Fruit fly (Drosophila melanogaster) whole organism: ENCODE results near the gene CG34241.

ENCODE experiments used
- CG8478 ChIP-seq: fragments of >200 bp; optimal IDR thresholded peaks from 2 replicates; lab custom pipeline; 2018; ENCODE audit warnings: inconsistent platforms
- EcR ChIP-seq, 2 experiments: fragments of >200 bp; optimal IDR thresholded peaks; 2 replicates each; lab custom pipeline; 2017; ENCODE audit warnings: missing biosample characterization in 2 of 2, missing genetic modification characterization in 2 of 2, missing genetic modification reagents in 2 of 2
- pan ChIP-seq: fragments of >200 bp; optimal IDR thresholded peaks from 2 replicates; lab custom pipeline; 2017
- psq ChIP-seq: fragments of >200 bp; optimal IDR thresholded peaks from 2 replicates; lab custom pipeline; 2017
- usp ChIP-seq: fragments of >200 bp; optimal IDR thresholded peaks from 2 replicates; lab custom pipeline; 2017; ENCODE audit warnings: missing biosample characterization, missing genetic modification characterization, mixed read lengths

dm6 chr3L:12111081-12111958, 16.5 kb upstream of the CG34241 start:
- TF ChIP-seq pan (lab: Kevin White, UChicago), result no peak
- TF ChIP-seq EcR (GFP tag; optimal IDR thresholded peaks at IDR 0.05; lab: Kevin White, UChicago), result peak in 1 of 2 experiments; percentile 77
- TF ChIP-seq usp (GFP tag; lab: Kevin White, UChicago), result no peak
- no peak for TF ChIP-seq psq
- TF ChIP-seq CG8478 (lab: Kevin White, UChicago), result no peak
